Worm (Caenorhabditis elegans): ENCODE data around the gene fut-6.

The fut-6 gene

DNA sequence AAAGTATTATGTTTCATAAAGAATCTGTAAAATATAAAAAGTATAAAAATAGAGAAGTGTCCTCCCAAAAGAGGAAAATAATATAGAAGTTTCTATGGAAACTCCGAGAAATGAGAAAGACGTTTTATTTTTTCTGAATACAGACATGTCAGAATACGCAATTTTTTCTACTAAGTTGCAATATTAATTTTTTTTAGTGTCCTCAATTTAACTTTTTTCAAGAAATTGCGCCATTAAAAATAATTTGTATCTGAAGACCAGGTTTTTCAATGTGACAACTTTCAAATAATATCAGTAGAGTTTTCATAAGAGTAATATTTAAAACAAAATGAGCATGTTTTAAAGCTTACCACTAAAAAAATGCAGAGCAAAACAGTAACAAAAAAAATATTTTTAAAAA lies 11.8 kb upstream of the fut-6 start, which contains the start of gene fut-5:
Gene fut-5 (minus strand): TSS at position 101 of the 400 bp plus-strand sequence.
- TF ChIP-seq ref-1 (GFP tag; conservative IDR thresholded peaks at IDR 0.05) (no peak), cog-1 (tag; optimal IDR thresholded peaks at IDR 0.05) (no peak), T22C8.4 (GFP tag; IDR thresholded peaks at IDR 0.05) (no peak), klf-2 (GFP tag; conservative IDR thresholded peaks at IDR 0.05) (no peak), ztf-23 (GFP tag; IDR thresholded peaks at IDR 0.05) (no peak), med-1 (GFP tag; optimal IDR thresholded peaks at IDR 0.05; ENCODE audit: insufficient read depth) (no peak), tab-1 (GFP tag; IDR thresholded peaks at IDR 0.05) (no peak), flt-1 (GFP tag; IDR thresholded peaks at IDR 0.05) (no peak), ztf-29 (GFP tag; IDR thresholded peaks at IDR 0.05) (no peak)

DNA sequence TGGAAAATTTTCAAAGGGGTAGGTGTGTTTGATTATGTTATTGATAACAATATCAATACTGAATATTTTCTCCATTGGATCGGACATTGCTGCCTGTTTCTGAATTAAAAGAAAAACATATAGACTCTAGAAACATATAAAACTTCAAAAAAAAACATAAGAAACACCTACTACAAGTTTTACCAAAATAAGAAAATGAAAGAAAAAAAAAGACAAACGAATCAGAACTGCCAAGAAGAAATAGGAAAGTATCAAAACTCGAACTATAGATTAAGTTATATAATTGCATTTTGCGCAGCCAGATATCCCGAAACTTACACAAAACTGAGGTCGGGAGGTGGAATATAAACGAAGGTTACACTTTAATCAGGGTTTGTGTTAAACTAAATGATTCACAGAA lies 9.6 kb upstream of the fut-6 start, which contains the start of gene T05A7.11:
Gene T05A7.11 (minus strand): TSS at position 101 of the 400 bp plus-strand sequence.
- TF ChIP-seq tab-1 (GFP tag; IDR thresholded peaks at IDR 0.05) (no peak), ztf-29 (GFP tag; IDR thresholded peaks at IDR 0.05) (no peak), ztf-23 (GFP tag; IDR thresholded peaks at IDR 0.05) (no peak)

DNA sequence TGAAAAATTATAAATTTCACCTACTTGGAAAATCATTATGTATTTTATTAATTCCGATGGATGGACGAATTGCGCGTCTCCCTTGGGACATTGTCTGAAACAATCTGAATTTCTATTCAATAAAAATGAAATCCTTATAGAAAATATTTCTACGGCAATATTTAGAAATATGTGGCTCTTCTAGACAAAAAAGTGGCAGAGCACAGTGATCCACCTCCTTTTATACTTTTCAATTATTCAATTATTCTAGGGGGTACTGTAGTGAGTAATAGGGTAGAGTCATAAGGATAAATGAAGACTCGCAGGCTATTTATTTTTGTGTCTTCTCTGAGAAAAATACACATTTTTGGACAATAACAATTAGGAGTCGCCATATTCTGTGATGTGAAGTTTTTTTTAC lies 7.5 kb upstream of the fut-6 start, which contains the start of gene T05A7.12:
Gene T05A7.12 (minus strand): TSS at position 101 of the 400 bp plus-strand sequence.
- TF ChIP-seq flt-1 (GFP tag; IDR thresholded peaks at IDR 0.05) = no peak
- TF ChIP-seq cog-1 (tag; optimal IDR thresholded peaks at IDR 0.05) = no peak
- TF ChIP-seq tab-1 (GFP tag; IDR thresholded peaks at IDR 0.05) = no peak
- no peak for TF ChIP-seq ztf-29 (GFP tag; IDR thresholded peaks at IDR 0.05)
- no peak for TF ChIP-seq T22C8.4 (GFP tag; IDR thresholded peaks at IDR 0.05)
- no peak for TF ChIP-seq ztf-23 (GFP tag; IDR thresholded peaks at IDR 0.05)
- TF ChIP-seq med-1 (GFP tag; optimal IDR thresholded peaks at IDR 0.05; ENCODE audit: insufficient read depth) = no peak
- TF ChIP-seq klf-2 (GFP tag; conservative IDR thresholded peaks at IDR 0.05) = no peak
- TF ChIP-seq ref-1 (GFP tag; conservative IDR thresholded peaks at IDR 0.05) = no peak

DNA sequence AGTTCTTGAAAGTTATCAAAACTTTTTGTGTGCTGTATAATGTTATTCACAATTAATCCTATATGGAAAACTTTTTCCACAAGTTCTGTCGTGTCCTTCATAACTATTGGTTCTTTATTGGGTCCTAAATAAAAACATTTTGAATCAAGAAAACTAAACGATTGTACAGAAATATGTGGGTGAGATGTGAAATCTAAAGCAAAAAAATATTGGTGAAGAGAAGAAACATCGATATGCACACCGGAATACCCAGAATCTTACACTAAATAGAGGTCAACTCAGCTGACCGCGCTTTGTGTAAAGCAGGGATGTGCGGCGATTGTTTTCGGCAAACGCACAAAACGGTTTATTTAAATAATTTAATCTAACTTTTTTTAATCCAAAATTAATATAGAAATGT lies 5.5 kb upstream of the fut-6 start, which contains the start of gene T05A7.13:
Gene T05A7.13 (minus strand): TSS at position 101 of the 400 bp plus-strand sequence.
- TF ChIP-seq med-1 (GFP tag; optimal IDR thresholded peaks at IDR 0.05; ENCODE audit: insufficient read depth) (no peak), ref-1 (GFP tag; conservative IDR thresholded peaks at IDR 0.05) (no peak), flt-1 (GFP tag; IDR thresholded peaks at IDR 0.05) (no peak), T22C8.4 (GFP tag; IDR thresholded peaks at IDR 0.05) (no peak), ztf-23 (GFP tag; IDR thresholded peaks at IDR 0.05) (no peak), cog-1 (tag; optimal IDR thresholded peaks at IDR 0.05) (no peak), tab-1 (GFP tag; IDR thresholded peaks at IDR 0.05) (no peak), ztf-29 (GFP tag; IDR thresholded peaks at IDR 0.05) (no peak), klf-2 (GFP tag; conservative IDR thresholded peaks at IDR 0.05) (no peak)

DNA sequence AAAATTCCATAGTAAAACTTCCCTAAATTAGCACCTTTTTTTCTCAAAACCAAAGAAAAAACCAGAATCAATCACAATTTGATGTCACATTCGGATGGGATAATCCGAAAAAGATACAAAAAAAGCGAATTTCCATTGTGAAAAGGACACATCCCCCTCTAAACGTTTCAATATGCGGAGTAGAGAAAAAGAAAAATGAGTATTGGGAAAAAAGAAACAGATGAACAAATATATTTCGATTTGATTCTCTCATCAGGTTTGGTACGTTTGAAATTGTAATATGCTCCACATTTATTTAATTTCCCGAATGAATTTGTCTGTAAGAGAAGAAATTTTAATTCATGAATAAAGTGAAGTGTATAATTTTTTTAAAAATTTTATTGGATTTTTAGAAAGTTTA lies 2.5 kb upstream of the fut-6 start:
- TF ChIP-seq klf-2 (GFP tag; conservative IDR thresholded peaks at IDR 0.05) = no peak

DNA sequence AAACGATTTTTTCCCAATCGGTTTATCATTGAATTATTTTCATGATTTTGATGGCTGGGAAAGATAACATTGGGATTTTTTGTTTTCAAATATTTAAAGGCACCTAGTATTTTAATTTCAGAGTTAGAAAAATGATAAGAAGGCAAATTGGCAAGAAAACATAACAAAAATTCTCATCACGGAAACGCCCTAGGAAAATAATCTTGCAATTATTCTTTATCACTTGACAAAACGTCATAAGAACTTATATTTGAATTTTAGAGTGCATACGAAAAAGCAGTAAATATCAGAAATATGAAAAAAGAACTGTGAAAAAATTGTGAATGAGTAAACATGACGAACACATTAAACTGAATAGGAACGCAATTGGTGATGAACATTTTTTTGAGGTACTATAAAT lies 1.6 kb upstream of the fut-6 start:
- TF ChIP-seq ztf-29 (GFP tag; IDR thresholded peaks at IDR 0.05) = no peak
- no peak for TF ChIP-seq flt-1 (GFP tag; IDR thresholded peaks at IDR 0.05)
- TF ChIP-seq ztf-23 (GFP tag; IDR thresholded peaks at IDR 0.05) = no peak

DNA sequence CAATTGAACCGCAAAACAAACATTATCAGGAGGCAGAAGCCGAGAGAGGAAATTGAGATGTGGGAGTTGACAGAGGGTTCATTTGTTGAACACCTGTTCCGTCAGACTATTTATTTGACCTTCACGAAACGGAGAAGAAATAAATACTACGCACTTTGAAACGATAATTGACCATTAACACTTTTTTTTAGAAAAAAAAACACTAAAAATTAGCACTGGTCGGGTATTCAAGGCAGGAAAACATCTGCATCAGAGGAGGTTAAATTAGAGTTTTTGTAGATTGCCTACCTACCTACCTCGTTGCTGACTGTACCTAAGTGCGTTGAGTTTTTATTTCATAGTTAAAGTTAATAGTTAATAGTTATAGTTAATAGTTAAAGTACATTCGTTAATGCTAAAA lies 5.7 kb downstream of the fut-6 start:
- no peak for TF ChIP-seq flt-1 (GFP tag; IDR thresholded peaks at IDR 0.05)
- no peak for TF ChIP-seq ztf-29 (GFP tag; IDR thresholded peaks at IDR 0.05)
- TF ChIP-seq ztf-23 (GFP tag; IDR thresholded peaks at IDR 0.05) = no peak
- TF ChIP-seq klf-2 (GFP tag; conservative IDR thresholded peaks at IDR 0.05) = no peak
- no peak for TF ChIP-seq tab-1 (GFP tag; IDR thresholded peaks at IDR 0.05)
- TF ChIP-seq T22C8.4 (GFP tag; IDR thresholded peaks at IDR 0.05) = no peak
- TF ChIP-seq ref-1 (GFP tag; conservative IDR thresholded peaks at IDR 0.05) = no peak
- no peak for TF ChIP-seq cog-1 (tag; optimal IDR thresholded peaks at IDR 0.05)
- TF ChIP-seq med-1 (GFP tag; optimal IDR thresholded peaks at IDR 0.05; ENCODE audit: insufficient read depth) = no peak

DNA sequence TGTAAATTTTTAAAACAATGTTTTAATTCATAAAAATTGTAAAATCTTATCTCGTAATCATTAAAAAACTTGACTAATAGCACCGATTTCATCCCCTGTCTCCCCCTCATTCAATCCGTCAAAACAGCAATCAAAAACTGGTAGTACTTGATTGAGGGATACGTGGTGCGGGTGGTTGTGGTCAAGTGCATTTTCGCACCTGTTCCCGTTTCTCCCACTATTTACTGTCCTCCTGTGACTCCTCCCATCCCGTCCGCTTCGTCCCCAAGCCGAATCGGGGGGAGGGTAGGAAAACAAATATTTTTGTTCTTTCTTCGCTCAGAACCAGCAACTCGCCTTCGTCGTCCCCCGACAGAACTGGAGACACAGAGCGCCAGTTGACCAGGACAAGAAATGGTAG lies 6.9 kb downstream of the fut-6 start, which contains the start of gene lgc-27:
Gene lgc-27 (plus strand): TSS at position 301 of the 400 bp plus-strand sequence.
- TF ChIP-seq flt-1 (GFP tag; IDR thresholded peaks at IDR 0.05) (no peak), tab-1 (GFP tag; IDR thresholded peaks at IDR 0.05) (no peak), ztf-23 (GFP tag; IDR thresholded peaks at IDR 0.05) (no peak), med-1 (GFP tag; optimal IDR thresholded peaks at IDR 0.05; ENCODE audit: insufficient read depth) (no peak)

DNA sequence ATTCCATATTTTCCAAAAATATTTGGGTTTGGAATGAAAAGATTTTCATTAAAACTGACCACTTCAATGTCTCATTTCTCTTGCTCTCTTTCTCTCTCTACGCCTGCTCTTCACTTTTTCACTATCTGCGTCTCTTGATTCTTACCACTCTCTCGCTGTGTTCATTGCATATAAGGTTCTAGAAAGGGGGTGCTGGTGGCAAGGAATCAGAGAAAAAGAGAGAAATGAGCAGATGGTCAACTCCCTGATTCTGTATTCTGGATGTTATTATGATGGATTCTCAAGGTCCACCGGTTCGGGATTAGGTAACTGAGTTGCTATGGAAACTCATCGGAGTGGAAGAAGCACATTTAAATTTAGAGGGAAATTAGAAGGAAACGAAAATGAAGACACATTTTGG lies 15.0 kb downstream of the fut-6 start:
- TF ChIP-seq cog-1 (tag; optimal IDR thresholded peaks at IDR 0.05) (no peak), T22C8.4 (GFP tag; IDR thresholded peaks at IDR 0.05) (no peak), med-1 (GFP tag; optimal IDR thresholded peaks at IDR 0.05; ENCODE audit: insufficient read depth) (no peak), ref-1 (GFP tag; conservative IDR thresholded peaks at IDR 0.05) (no peak), ztf-29 (GFP tag; IDR thresholded peaks at IDR 0.05) (no peak), klf-2 (GFP tag; conservative IDR thresholded peaks at IDR 0.05) (no peak), ztf-23 (GFP tag; IDR thresholded peaks at IDR 0.05) (no peak)

DNA sequence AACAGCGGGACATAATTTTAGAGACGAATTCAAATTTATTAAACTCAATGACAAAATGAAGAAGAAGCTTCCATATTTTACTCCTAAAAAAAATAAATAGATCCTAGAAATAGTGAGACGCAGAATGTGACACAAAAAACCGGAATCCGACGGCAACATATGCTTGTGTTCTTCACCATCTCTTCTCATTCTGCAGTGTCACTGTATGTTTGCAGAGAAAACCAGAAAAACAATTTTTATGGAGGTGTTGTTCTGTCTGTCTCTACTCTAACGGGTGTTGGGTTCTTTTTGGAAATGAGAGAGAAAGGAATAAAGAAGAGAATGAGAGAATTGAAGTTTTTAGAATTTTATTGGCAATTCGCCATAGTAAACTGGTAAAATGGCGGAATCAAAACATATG lies 16.8 kb downstream of the fut-6 start:
- TF ChIP-seq med-1 (GFP tag; optimal IDR thresholded peaks at IDR 0.05; ENCODE audit: insufficient read depth) (no peak), cog-1 (tag; optimal IDR thresholded peaks at IDR 0.05) (no peak), tab-1 (GFP tag; IDR thresholded peaks at IDR 0.05) (no peak), flt-1 (GFP tag; IDR thresholded peaks at IDR 0.05) (no peak), T22C8.4 (GFP tag; IDR thresholded peaks at IDR 0.05) (no peak), klf-2 (GFP tag; conservative IDR thresholded peaks at IDR 0.05) (no peak), ref-1 (GFP tag; conservative IDR thresholded peaks at IDR 0.05) (no peak), ztf-23 (GFP tag; IDR thresholded peaks at IDR 0.05) (no peak), ztf-29 (GFP tag; IDR thresholded peaks at IDR 0.05) (no peak)

DNA sequence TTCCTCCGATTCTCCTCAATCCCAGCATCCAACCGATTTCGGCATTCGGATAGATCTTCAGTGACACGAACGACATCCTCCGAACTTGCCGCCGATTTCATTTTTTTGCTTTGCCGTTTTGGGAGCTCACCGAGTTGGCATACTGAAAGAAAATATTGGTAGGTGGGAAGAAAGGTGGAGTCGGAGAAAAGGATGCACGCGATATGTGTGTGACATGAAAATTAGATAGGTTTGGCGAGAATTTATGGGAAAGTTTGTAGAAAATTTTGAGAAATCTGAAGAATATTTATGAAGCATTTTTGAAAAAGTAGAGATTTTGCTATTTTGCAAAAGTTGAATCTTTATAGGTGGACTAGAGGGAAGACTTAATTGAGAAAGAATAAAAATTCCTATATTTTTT lies 17.5 kb downstream of the fut-6 start, which contains the start of gene che-10:
Gene che-10 (minus strand): TSS at position 101 of the 400 bp plus-strand sequence.
- TF ChIP-seq ztf-29 (GFP tag; IDR thresholded peaks at IDR 0.05) (no peak), med-1 (GFP tag; optimal IDR thresholded peaks at IDR 0.05; ENCODE audit: insufficient read depth) (no peak), flt-1 (GFP tag; IDR thresholded peaks at IDR 0.05) (no peak), tab-1 (GFP tag; IDR thresholded peaks at IDR 0.05) (no peak), ztf-23 (GFP tag; IDR thresholded peaks at IDR 0.05) (no peak), T22C8.4 (GFP tag; IDR thresholded peaks at IDR 0.05) (no peak)
